Worm (Caenorhabditis elegans) whole organism, midembryonic: ENCODE data around the gene ins-1.

Experiments
- T22C8.4 ChIP-seq: fragments of 200-800 bp; sonication (Bioruptor generic); IDR thresholded peaks from 2 replicates; pipeline ENCODE4 v1.3.6; 2022; ENCODE audit warnings: missing genetic modification characterization, missing compliant biosample characterization
- cog-1 ChIP-seq: sonication (generic microtip); optimal IDR thresholded peaks from 2 replicates; lab custom pipeline; 2016; ENCODE audit warnings: missing genetic modification characterization, missing compliant biosample characterization
- flt-1 ChIP-seq: fragments of 200-800 bp; sonication (Bioruptor generic); IDR thresholded peaks from 2 replicates; pipeline ENCODE4 v1.3.6; 2022; ENCODE audit warnings: missing genetic modification characterization, missing compliant biosample characterization
- klf-2 ChIP-seq: fragments of 200-800 bp; sonication (Bioruptor generic); conservative IDR thresholded peaks from 2 replicates; pipeline ENCODE4 v1.3.6; 2022; ENCODE audit warnings: missing genetic modification reagents, missing genetic modification characterization, missing compliant biosample characterization
- med-1 ChIP-seq: sonication (generic microtip); optimal IDR thresholded peaks from 2 replicates; lab custom pipeline; 2017; ENCODE audit warnings: missing genetic modification characterization, mild to moderate bottlenecking, missing compliant biosample characterization, antibody characterized with exemption, missing genetic modification reagents; ENCODE audit not compliant: insufficient read depth
- ref-1 ChIP-seq: fragments of 200-800 bp; sonication (Bioruptor generic); conservative IDR thresholded peaks from 2 replicates; pipeline ENCODE4 v1.3.6; 2022; ENCODE audit warnings: missing genetic modification reagents, missing genetic modification characterization, missing compliant biosample characterization
- tab-1 ChIP-seq: fragments of 200-800 bp; sonication (Bioruptor generic); IDR thresholded peaks from 2 replicates; pipeline ENCODE4 v1.3.6; 2022; ENCODE audit warnings: missing genetic modification characterization, missing compliant biosample characterization
- ztf-23 ChIP-seq: fragments of 200-800 bp; sonication (Bioruptor generic); IDR thresholded peaks from 2 replicates; pipeline ENCODE4 v1.3.6; 2022; ENCODE audit warnings: missing genetic modification reagents, missing genetic modification characterization, missing compliant biosample characterization
- ztf-29 ChIP-seq: fragments of 200-800 bp; sonication (Bioruptor generic); IDR thresholded peaks from 2 replicates; pipeline ENCODE4 v1.3.6; 2022; ENCODE audit warnings: missing genetic modification reagents, missing genetic modification characterization, missing compliant biosample characterization

- TF ChIP-seq flt-1 (GFP tag; lab: Robert Waterston, UW): no peak
- no peak for TF ChIP-seq T22C8.4 (GFP tag; lab: Robert Waterston, UW)
- no peak for TF ChIP-seq med-1
- no peak for TF ChIP-seq ztf-23 (GFP tag; lab: Robert Waterston, UW)
- TF ChIP-seq tab-1 (GFP tag; lab: Robert Waterston, UW): no peak
- TF ChIP-seq cog-1 (tag; lab: Kevin White, UChicago): no peak
- no peak for TF ChIP-seq ref-1 (GFP tag; lab: Robert Waterston, UW)
- no peak for TF ChIP-seq ztf-29 (GFP tag; lab: Robert Waterston, UW)
- no peak for TF ChIP-seq klf-2 (GFP tag; lab: Robert Waterston, UW)
Observed at ce11 chrIV:10472478-10472877, 36.0 kb downstream of the ins-1 start, which contains the start of gene bgnt-1.1.
